Worm (Caenorhabditis elegans): ENCODE results near the gene W02D7.11.

DNA sequence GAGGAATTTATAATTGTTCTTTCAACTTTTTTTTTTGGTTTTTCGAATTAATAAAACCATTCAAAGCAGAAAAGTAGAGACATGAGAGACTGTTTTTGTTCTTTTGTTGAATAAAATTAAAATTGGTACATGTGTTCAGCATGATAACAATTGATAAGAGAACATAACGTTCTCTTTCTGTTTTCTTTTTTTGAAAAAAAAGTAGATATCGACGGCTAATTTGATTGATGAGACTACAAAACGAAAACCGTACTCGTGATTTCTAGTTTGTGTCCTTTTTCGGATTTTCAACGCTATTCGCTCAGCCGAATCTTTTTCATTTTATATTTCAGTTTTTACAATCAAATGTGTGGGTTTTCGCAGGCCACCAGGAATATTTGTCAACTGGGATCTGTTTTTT, 41.1 kb upstream of the W02D7.11 start, which contains the start of gene C08D8.1:
- TF ChIP-seq W03F9.2 (tag; optimal IDR thresholded peaks at IDR 0.05) (no peak), dao-5 (tag; optimal IDR thresholded peaks at IDR 0.05) (no peak), him-1 (tag; optimal IDR thresholded peaks at IDR 0.05) (no peak)
